Fruit fly (Drosophila melanogaster) whole organism, embryonic: ENCODE data around the gene CG10347.

Source experiments
- Awh ChIP-seq: fragments of 200-800 bp; sonication (Bioruptor generic); IDR thresholded peaks from 2 replicates; pipeline ENCODE4, ENCODE4 v1.3.6; 2022; ENCODE audit warnings: missing biosample characterization, missing genetic modification characterization
- CG10565 ChIP-seq: fragments of 200-800 bp; sonication (Bioruptor generic); optimal IDR thresholded peaks from 3 replicates; lab custom pipeline; 2016; ENCODE audit warnings: missing biosample characterization, mild to moderate bottlenecking, missing genetic modification characterization
- CG10959 ChIP-seq: fragments of 200-800 bp; sonication (Bioruptor generic); IDR thresholded peaks from 2 replicates; pipeline ENCODE4 v1.3.6; 2022; ENCODE audit warnings: missing biosample characterization, missing genetic modification characterization
- CG12236 ChIP-seq: fragments of 200-800 bp; sonication (Bioruptor generic); optimal IDR thresholded peaks from 2 replicates; lab custom pipeline; 2016; ENCODE audit warnings: missing biosample characterization, missing genetic modification characterization
- CG1233 ChIP-seq: fragments of 200-800 bp; sonication (Bioruptor generic); optimal IDR thresholded peaks from 4 replicates; lab custom pipeline; 2018; ENCODE audit warnings: missing biosample characterization, mild to moderate bottlenecking, missing genetic modification characterization
- CG12391 ChIP-seq: fragments of 200-800 bp; sonication (Bioruptor generic); optimal IDR thresholded peaks from 3 replicates; lab custom pipeline; 2018; ENCODE audit warnings: missing biosample characterization, mild to moderate bottlenecking, missing genetic modification characterization, moderate library complexity
- CG14050 ChIP-seq: fragments of 200-800 bp; sonication (Bioruptor generic); IDR thresholded peaks from 3 replicates; pipeline ENCODE4 v1.3.6; 2022; ENCODE audit warnings: missing biosample characterization, missing genetic modification characterization
- CG14965 ChIP-seq: fragments of 200-800 bp; sonication (Bioruptor generic); optimal IDR thresholded peaks from 2 replicates; lab custom pipeline; 2016; ENCODE audit warnings: missing biosample characterization, missing genetic modification characterization, borderline replicate concordance
- CG15696 ChIP-seq: fragments of 200-800 bp; sonication (Bioruptor generic); optimal IDR thresholded peaks from 2 replicates; lab custom pipeline; 2019; ENCODE audit warnings: missing biosample characterization, mild to moderate bottlenecking, missing genetic modification characterization, moderate library complexity
- CG16813 ChIP-seq: fragments of 200-800 bp; sonication (Bioruptor generic); IDR thresholded peaks from 3 replicates; pipeline ENCODE4 v1.3.6; 2022; ENCODE audit warnings: missing biosample characterization, missing genetic modification characterization; ENCODE audit not compliant: partially characterized antibody
- CG17186 ChIP-seq: fragments of 200-800 bp; sonication (Bioruptor generic); optimal IDR thresholded peaks from 3 replicates; lab custom pipeline; 2017; ENCODE audit warnings: missing biosample characterization, missing genetic modification reagents, missing genetic modification characterization
- CG17912 ChIP-seq: fragments of 200-800 bp; sonication (Bioruptor generic); optimal IDR thresholded peaks from 2 replicates; lab custom pipeline; 2018; ENCODE audit warnings: missing biosample characterization, mild to moderate bottlenecking, missing genetic modification characterization
- CG1792 ChIP-seq: fragments of 200-800 bp; sonication (Bioruptor generic); optimal IDR thresholded peaks from 2 replicates; lab custom pipeline; 2016; ENCODE audit warnings: missing biosample characterization, missing genetic modification characterization
- CG31441 ChIP-seq: fragments of 200-800 bp; sonication (Bioruptor generic); IDR thresholded peaks from 2 replicates; pipeline ENCODE4 v1.3.6; 2022; ENCODE audit warnings: missing biosample characterization, missing genetic modification characterization
- CG32767 ChIP-seq: fragments of 200-800 bp; sonication (Bioruptor generic); IDR thresholded peaks from 2 replicates; pipeline ENCODE4 v1.3.6; 2022; ENCODE audit warnings: missing biosample characterization, missing genetic modification characterization
- CG4617 ChIP-seq: fragments of 200-800 bp; sonication (Bioruptor generic); optimal IDR thresholded peaks from 3 replicates; lab custom pipeline; 2016; ENCODE audit warnings: missing biosample characterization, missing genetic modification characterization, borderline replicate concordance
- CG4730 ChIP-seq: fragments of 200-800 bp; sonication (Bioruptor generic); IDR thresholded peaks from 2 replicates; pipeline ENCODE4 v1.3.6; 2022; ENCODE audit warnings: missing biosample characterization, missing genetic modification characterization
- CG5180 ChIP-seq: fragments of 200-800 bp; sonication (Bioruptor generic); optimal IDR thresholded peaks from 3 replicates; lab custom pipeline; 2017; ENCODE audit warnings: missing biosample characterization, missing genetic modification characterization, mild to moderate bottlenecking, moderate library complexity, missing genetic modification reagents
- CG6654 ChIP-seq: fragments of 200-800 bp; sonication (Bioruptor generic); optimal IDR thresholded peaks from 2 replicates; lab custom pipeline; 2017; ENCODE audit warnings: missing biosample characterization, mild to moderate bottlenecking, missing genetic modification characterization
- CG6791 ChIP-seq: fragments of 200-800 bp; sonication (Bioruptor generic); IDR thresholded peaks from 3 replicates; pipeline ENCODE4 v1.3.6; 2022; ENCODE audit warnings: missing biosample characterization, missing genetic modification characterization; ENCODE audit not compliant: partially characterized antibody
- CG7928 ChIP-seq: fragments of 200-800 bp; sonication (Bioruptor generic); optimal IDR thresholded peaks from 2 replicates; lab custom pipeline; 2017; ENCODE audit warnings: missing biosample characterization, mild to moderate bottlenecking, missing genetic modification characterization
- CoRest ChIP-seq: fragments of 200-800 bp; sonication (Bioruptor generic); optimal IDR thresholded peaks from 3 replicates; lab custom pipeline; 2018; ENCODE audit warnings: missing biosample characterization, mild to moderate bottlenecking, missing genetic modification characterization, moderate library complexity
- Dip3 ChIP-seq: fragments of 200-800 bp; sonication (Bioruptor generic); optimal IDR thresholded peaks from 3 replicates; lab custom pipeline; 2016; ENCODE audit warnings: missing biosample characterization, missing genetic modification characterization
- Dp ChIP-seq: fragments of 200-800 bp; sonication (Bioruptor generic); optimal IDR thresholded peaks from 2 replicates; lab custom pipeline; 2018; ENCODE audit warnings: missing biosample characterization, mild to moderate bottlenecking, missing genetic modification characterization, moderate library complexity
- HLH54F ChIP-seq: fragments of 200-800 bp; sonication (Bioruptor generic); optimal IDR thresholded peaks from 3 replicates; lab custom pipeline; 2016; ENCODE audit warnings: missing biosample characterization, missing genetic modification characterization
- HmgZ ChIP-seq: fragments of 200-800 bp; sonication (Bioruptor generic); optimal IDR thresholded peaks from 2 replicates; lab custom pipeline; 2018; ENCODE audit warnings: missing biosample characterization, mild to moderate bottlenecking, missing genetic modification characterization
- Hr51 ChIP-seq, 2 experiments: fragments of 200-800 bp; sonication (Bioruptor generic); optimal IDR thresholded peaks; 2 replicates in 1 of 2; 3 replicates in 1 of 2; lab custom pipeline; 2016 to 2018; ENCODE audit warnings: missing biosample characterization in 2 of 2, missing genetic modification characterization in 2 of 2, mild to moderate bottlenecking in 1 of 2, moderate library complexity in 1 of 2
- Kr ChIP-seq: fragments of 200-800 bp; sonication (Bioruptor generic); optimal IDR thresholded peaks from 2 replicates; lab custom pipeline; 2017; ENCODE audit warnings: missing biosample characterization, mild to moderate bottlenecking, missing genetic modification characterization
- Neu2 ChIP-seq: fragments of 200-800 bp; sonication (Bioruptor generic); optimal IDR thresholded peaks from 3 replicates; lab custom pipeline; 2016; ENCODE audit warnings: missing biosample characterization, missing genetic modification characterization, borderline replicate concordance
- Sin3A ChIP-seq: fragments of >200 bp; optimal IDR thresholded peaks from 2 replicates; lab custom pipeline; 2018
- ab ChIP-seq: fragments of 200-800 bp; sonication (Bioruptor generic); optimal IDR thresholded peaks from 2 replicates; lab custom pipeline; 2016; ENCODE audit warnings: missing biosample characterization, missing genetic modification characterization
- br ChIP-seq: fragments of >200 bp; optimal IDR thresholded peaks from 2 replicates; lab custom pipeline; 2017
- chm ChIP-seq: fragments of 200-800 bp; sonication (Bioruptor generic); IDR thresholded peaks from 2 replicates; pipeline ENCODE4 v1.3.6; 2022; ENCODE audit warnings: missing biosample characterization, missing genetic modification characterization
- cwo ChIP-seq: fragments of 200-800 bp; sonication (Bioruptor generic); optimal IDR thresholded peaks from 3 replicates; lab custom pipeline; 2017; ENCODE audit warnings: missing biosample characterization, missing genetic modification characterization, mild to moderate bottlenecking, moderate library complexity, missing genetic modification reagents
- ewg ChIP-seq: fragments of 200-800 bp; sonication (Bioruptor generic); optimal IDR thresholded peaks from 3 replicates; lab custom pipeline; 2017; ENCODE audit warnings: mild to moderate bottlenecking, missing biosample characterization, missing genetic modification reagents, missing genetic modification characterization
- exex ChIP-seq: fragments of 200-800 bp; sonication (Bioruptor generic); optimal IDR thresholded peaks from 4 replicates; lab custom pipeline; 2018; ENCODE audit warnings: missing biosample characterization, mild to moderate bottlenecking, missing genetic modification characterization, moderate library complexity
- eyg ChIP-seq: fragments of 200-800 bp; sonication (Bioruptor generic); optimal IDR thresholded peaks from 3 replicates; lab custom pipeline; 2016; ENCODE audit warnings: missing biosample characterization, missing genetic modification characterization
- ftz-f1 ChIP-seq: fragments of 200-800 bp; sonication (Bioruptor generic); optimal IDR thresholded peaks from 2 replicates; lab custom pipeline; 2016; ENCODE audit warnings: missing biosample characterization, missing genetic modification characterization
- lov ChIP-seq, 2 experiments: fragments of 200-800 bp in 1 of 2; fragments of >200 bp in 1 of 2; sonication (Bioruptor generic) in 1 of 2; IDR thresholded peaks in 1 of 2; optimal IDR thresholded peaks in 1 of 2; 2 replicates in 1 of 2; 3 replicates in 1 of 2; pipeline versions ENCODE4 v1.3.6 to Lab custom; 2017 to 2022; ENCODE audit warnings: missing biosample characterization in 1 of 2, missing genetic modification characterization in 1 of 2
- mirr ChIP-seq: fragments of 200-800 bp; sonication (Bioruptor generic); optimal IDR thresholded peaks from 3 replicates; lab custom pipeline; 2018; ENCODE audit warnings: missing biosample characterization, mild to moderate bottlenecking, missing genetic modification characterization
- pfk ChIP-seq: fragments of 200-800 bp; sonication (Bioruptor generic); optimal IDR thresholded peaks from 2 replicates; lab custom pipeline; 2018; ENCODE audit warnings: missing biosample characterization, mild to moderate bottlenecking, missing genetic modification characterization, moderate library complexity
- pho ChIP-seq: fragments of 200-800 bp; sonication (Bioruptor generic); optimal IDR thresholded peaks from 2 replicates; lab custom pipeline; 2016; ENCODE audit warnings: missing biosample characterization, missing genetic modification characterization
- repo ChIP-seq: fragments of 200-800 bp; sonication (Bioruptor generic); optimal IDR thresholded peaks from 2 replicates; lab custom pipeline; 2016; ENCODE audit warnings: missing biosample characterization, missing genetic modification characterization
- seq ChIP-seq: fragments of 200-800 bp; sonication (Bioruptor generic); IDR thresholded peaks from 2 replicates; pipeline ENCODE4 v1.3.6; 2022; ENCODE audit warnings: missing biosample characterization, missing genetic modification characterization
- sima ChIP-seq: fragments of 200-800 bp; sonication (Bioruptor generic); optimal IDR thresholded peaks from 2 replicates; lab custom pipeline; 2016; ENCODE audit warnings: missing biosample characterization, missing genetic modification characterization
- slbo ChIP-seq: fragments of 200-800 bp; sonication (Bioruptor generic); IDR thresholded peaks from 2 replicates; pipeline ENCODE4 v1.3.6; 2022; ENCODE audit warnings: missing biosample characterization, missing genetic modification characterization
- slou ChIP-seq: fragments of 200-800 bp; sonication (Bioruptor generic); optimal IDR thresholded peaks from 3 replicates; lab custom pipeline; 2016; ENCODE audit warnings: missing biosample characterization, missing genetic modification characterization
- sr ChIP-seq: fragments of 200-800 bp; sonication (Bioruptor generic); IDR thresholded peaks from 3 replicates; pipeline ENCODE4 v1.3.6; 2022; ENCODE audit warnings: missing biosample characterization, missing genetic modification characterization
- tna ChIP-seq: fragments of 200-800 bp; sonication (Bioruptor generic); IDR thresholded peaks from 2 replicates; pipeline ENCODE4 v1.3.6; 2022; ENCODE audit warnings: missing biosample characterization, missing genetic modification characterization; ENCODE audit not compliant: partially characterized antibody
- toy ChIP-seq: fragments of 200-800 bp; sonication (Bioruptor generic); IDR thresholded peaks from 2 replicates; pipeline ENCODE4 v1.3.6; 2022; ENCODE audit warnings: missing biosample characterization, missing genetic modification characterization
- tup ChIP-seq: fragments of 200-800 bp; sonication (Bioruptor generic); optimal IDR thresholded peaks from 2 replicates; lab custom pipeline; 2016; ENCODE audit warnings: missing biosample characterization, mild to moderate bottlenecking, missing genetic modification characterization, moderate library complexity

CG10347 gene

DNA sequence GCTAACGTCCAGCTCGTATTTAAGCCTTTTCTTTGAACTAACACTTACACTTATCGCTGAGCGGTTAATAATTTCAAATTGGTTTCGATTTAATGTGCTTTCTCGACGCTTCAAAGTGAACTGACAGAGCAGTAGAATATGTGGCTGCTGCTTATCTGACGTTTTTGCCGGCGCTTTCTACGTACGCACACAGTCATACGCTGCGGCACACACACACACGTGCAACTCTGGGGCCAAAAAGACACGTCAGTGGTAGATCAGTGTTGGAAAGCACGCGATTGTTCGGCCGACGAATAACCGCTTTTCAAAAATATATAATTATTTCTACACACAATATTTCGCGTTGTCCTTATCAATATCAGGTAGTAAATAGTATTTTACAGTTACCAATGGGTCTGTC lies 48.5 kb downstream of the CG10347 start (continued):
- TF ChIP-seq CG17186 (no peak), tna (GFP tag; lab: Robert Waterston, UW) (no peak), Awh (GFP tag; lab: Robert Waterston, UW) (no peak), cwo (GFP tag; lab: Kevin White, UChicago) (no peak), ab (no peak), HmgZ (tag; lab: Kevin White, UChicago) (peak; percentile 26), CG12391 (tag; lab: Kevin White, UChicago) (no peak), repo (no peak), CG6654 (GFP tag; lab: Kevin White, UChicago) (no peak), CG10565 (GFP tag; lab: Kevin White, UChicago) (no peak), sr (no peak), CG17912 (GFP tag; lab: Kevin White, UChicago) (peak; percentile 3), lov (optimal IDR thresholded peaks at IDR 0.05; lab: Kevin White, UChicago) (no peak), lov (GFP tag; IDR thresholded peaks at IDR 0.05; lab: Robert Waterston, UW) (0 out of 3 replicates have a peak, but pooled peaks have one; percentile 23), chm (GFP tag; lab: Robert Waterston, UW) (peak; percentile 55), Kr (GFP tag; lab: Kevin White, UChicago) (no peak), ewg (GFP tag; lab: Kevin White, UChicago) (no peak), CG31441 (GFP tag; lab: Robert Waterston, UW) (no peak), CG14965 (GFP tag; lab: Kevin White, UChicago) (no peak), CG15696 (no peak), Dp (GFP tag; lab: Kevin White, UChicago) (peak; percentile 37), Dip3 (GFP tag; lab: Kevin White, UChicago) (no peak), Hr51 (GFP tag; optimal IDR thresholded peaks at IDR 0.05; lab: Kevin White, UChicago) (no peak), CG4730 (GFP tag; lab: Robert Waterston, UW) (no peak), slou (GFP tag; lab: Kevin White, UChicago) (no peak), CG16813 (GFP tag; lab: Robert Waterston, UW) (no peak), Sin3A (lab: Kevin White, UChicago) (no peak), CG1233 (GFP tag; lab: Kevin White, UChicago) (no peak), CG10959 (no peak), CG32767 (GFP tag; lab: Robert Waterston, UW) (no peak), exex (no peak), toy (no peak), CG6791 (GFP tag; lab: Robert Waterston, UW) (no peak), CG1792 (no peak), CoRest (peak; percentile 1), tup (GFP tag; lab: Kevin White, UChicago) (no peak), slbo (GFP tag; lab: Robert Waterston, UW) (peak; percentile 27; the same call in 1 of the 2 replicates), CG14050 (GFP tag; lab: Robert Waterston, UW) (no peak), CG5180 (no peak), pho (no peak), sima (no peak), CG7928 (GFP tag; lab: Kevin White, UChicago) (no peak), Neu2 (GFP tag; lab: Kevin White, UChicago) (no peak), seq (GFP tag; lab: Robert Waterston, UW) (no peak), ftz-f1 (GFP tag; lab: Kevin White, UChicago) (no peak), HLH54F (no peak), br (no peak), CG4617 (no peak), pfk (GFP tag; lab: Kevin White, UChicago) (peak; percentile 59), mirr (GFP tag; lab: Kevin White, UChicago) (no peak), eyg (GFP tag; lab: Kevin White, UChicago) (no peak), CG12236 (GFP tag; lab: Kevin White, UChicago) (no peak)
